Fruit fly (Drosophila melanogaster) whole organism, embryonic: Measurements from ENCODE around the gene soti.

Source experiments
- Blimp-1 ChIP-seq: fragments of 200-800 bp; sonication (Bioruptor generic); optimal IDR thresholded peaks from 3 replicates; lab custom pipeline; 2018; ENCODE audit warnings: missing biosample characterization, missing genetic modification characterization, mild to moderate bottlenecking, moderate library complexity, missing genetic modification reagents
- BtbVII ChIP-seq: fragments of 200-800 bp; sonication (Bioruptor generic); optimal IDR thresholded peaks from 3 replicates; lab custom pipeline; 2017; ENCODE audit warnings: missing biosample characterization, mild to moderate bottlenecking, missing genetic modification characterization
- C15 ChIP-seq: fragments of 200-800 bp; sonication (Bioruptor generic); IDR thresholded peaks from 3 replicates; pipeline ENCODE4 v1.3.6; 2022; ENCODE audit warnings: missing biosample characterization, missing genetic modification characterization
- CG11456 ChIP-seq: fragments of 200-800 bp; sonication (Bioruptor generic); IDR thresholded peaks from 3 replicates; pipeline ENCODE4 v1.3.6; 2022; ENCODE audit warnings: missing biosample characterization, missing genetic modification characterization
- CG12155 ChIP-seq: fragments of 200-800 bp; sonication (Bioruptor generic); optimal IDR thresholded peaks from 3 replicates; lab custom pipeline; 2016; ENCODE audit warnings: missing biosample characterization, missing genetic modification characterization
- CG12236 ChIP-seq: fragments of 200-800 bp; sonication (Bioruptor generic); optimal IDR thresholded peaks from 2 replicates; lab custom pipeline; 2016; ENCODE audit warnings: missing biosample characterization, missing genetic modification characterization
- CG13424 ChIP-seq: fragments of 200-800 bp; sonication (Bioruptor generic); optimal IDR thresholded peaks from 2 replicates; lab custom pipeline; 2019; ENCODE audit warnings: missing biosample characterization, mild to moderate bottlenecking, missing genetic modification characterization, moderate library complexity
- CG14014 ChIP-seq: fragments of 200-800 bp; sonication (Bioruptor generic); IDR thresholded peaks from 2 replicates; pipeline ENCODE4 v1.3.6; 2022; ENCODE audit warnings: missing biosample characterization, missing genetic modification characterization
- CG14050 ChIP-seq: fragments of 200-800 bp; sonication (Bioruptor generic); IDR thresholded peaks from 3 replicates; pipeline ENCODE4 v1.3.6; 2022; ENCODE audit warnings: missing biosample characterization, missing genetic modification characterization
- CG18619 ChIP-seq: fragments of 200-800 bp; sonication (Bioruptor generic); optimal IDR thresholded peaks from 3 replicates; lab custom pipeline; 2017; ENCODE audit warnings: missing biosample characterization, mild to moderate bottlenecking, missing genetic modification characterization
- CG32767 ChIP-seq: fragments of 200-800 bp; sonication (Bioruptor generic); IDR thresholded peaks from 2 replicates; pipeline ENCODE4 v1.3.6; 2022; ENCODE audit warnings: missing biosample characterization, missing genetic modification characterization
- CG3726 ChIP-seq: fragments of 200-800 bp; sonication (Bioruptor generic); IDR thresholded peaks from 3 replicates; pipeline ENCODE4, ENCODE4 v1.3.6; 2022; ENCODE audit warnings: missing biosample characterization, missing genetic modification characterization
- CG3838 ChIP-seq: fragments of 200-800 bp; sonication (Bioruptor generic); optimal IDR thresholded peaks from 3 replicates; lab custom pipeline; 2016; ENCODE audit warnings: missing biosample characterization, missing genetic modification characterization
- CG4730 ChIP-seq: fragments of 200-800 bp; sonication (Bioruptor generic); IDR thresholded peaks from 2 replicates; pipeline ENCODE4 v1.3.6; 2022; ENCODE audit warnings: missing biosample characterization, missing genetic modification characterization
- CG6272 ChIP-seq: fragments of 200-800 bp; sonication (Bioruptor generic); IDR thresholded peaks from 2 replicates; pipeline ENCODE4 v1.3.6; 2022; ENCODE audit warnings: missing biosample characterization, missing genetic modification characterization
- CG6683 ChIP-seq: fragments of 200-800 bp; sonication (Bioruptor generic); optimal IDR thresholded peaks from 2 replicates; lab custom pipeline; 2017; ENCODE audit warnings: missing biosample characterization, mild to moderate bottlenecking, missing genetic modification characterization, missing genetic modification reagents
- CG8290 ChIP-seq, 3 experiments: fragments of 200-800 bp; sonication (Bioruptor generic); optimal IDR thresholded peaks; 2 replicates each; lab custom pipeline; 2016 to 2019; ENCODE audit warnings: missing biosample characterization in 3 of 3, missing genetic modification characterization in 3 of 3, mild to moderate bottlenecking in 2 of 3, moderate library complexity in 1 of 3
- CG8944 ChIP-seq: fragments of 200-800 bp; sonication (Bioruptor generic); optimal IDR thresholded peaks from 3 replicates; lab custom pipeline; 2016; ENCODE audit warnings: missing biosample characterization, missing genetic modification characterization
- Dll ChIP-seq: fragments of 200-800 bp; sonication (Bioruptor generic); IDR thresholded peaks from 4 replicates; pipeline ENCODE4 v1.3.6; 2022; ENCODE audit warnings: missing biosample characterization, missing genetic modification characterization; ENCODE audit not compliant: partially characterized antibody
- Doc2 ChIP-seq: fragments of 200-800 bp; sonication (Bioruptor generic); IDR thresholded peaks from 2 replicates; pipeline ENCODE4 v1.3.6; 2022; ENCODE audit warnings: missing biosample characterization, missing genetic modification characterization
- Doc3 ChIP-seq: fragments of 200-800 bp; sonication (Bioruptor generic); IDR thresholded peaks from 3 replicates; pipeline ENCODE4 v1.3.6; 2022; ENCODE audit warnings: missing biosample characterization, missing genetic modification characterization; ENCODE audit not compliant: partially characterized antibody
- HLH54F ChIP-seq: fragments of 200-800 bp; sonication (Bioruptor generic); optimal IDR thresholded peaks from 3 replicates; lab custom pipeline; 2016; ENCODE audit warnings: missing biosample characterization, missing genetic modification characterization
- Hey ChIP-seq: fragments of 200-800 bp; sonication (Bioruptor generic); optimal IDR thresholded peaks from 3 replicates; lab custom pipeline; 2018; ENCODE audit warnings: missing biosample characterization, mild to moderate bottlenecking, missing genetic modification characterization
- Hmr ChIP-seq: fragments of 200-800 bp; sonication (Bioruptor generic); optimal IDR thresholded peaks from 3 replicates; lab custom pipeline; 2017; ENCODE audit warnings: mild to moderate bottlenecking, missing biosample characterization, missing genetic modification reagents, missing genetic modification characterization
- MESR4 ChIP-seq: fragments of 200-800 bp; sonication (Bioruptor generic); optimal IDR thresholded peaks from 2 replicates; lab custom pipeline; 2018; ENCODE audit warnings: missing biosample characterization, mild to moderate bottlenecking, missing genetic modification characterization, moderate library complexity
- NC2α ChIP-seq: fragments of 200-800 bp; sonication (Bioruptor generic); optimal IDR thresholded peaks from 2 replicates; lab custom pipeline; 2016; ENCODE audit warnings: missing biosample characterization, missing genetic modification characterization
- Nf-YC ChIP-seq: fragments of 200-800 bp; optimal IDR thresholded peaks from 3 replicates; lab custom pipeline; 2019; ENCODE audit warnings: missing biosample characterization, mild to moderate bottlenecking, missing genetic modification characterization, moderate library complexity
- Oaz ChIP-seq: fragments of 200-800 bp; sonication (Bioruptor generic); IDR thresholded peaks from 2 replicates; pipeline ENCODE4 v1.3.6; 2022; ENCODE audit warnings: missing biosample characterization, missing genetic modification characterization
- Scr ChIP-seq: fragments of 200-800 bp; sonication (Bioruptor generic); IDR thresholded peaks from 2 replicates; pipeline ENCODE4 v1.3.6; 2022; ENCODE audit warnings: missing biosample characterization, missing genetic modification characterization; ENCODE audit not compliant: partially characterized antibody
- Usf ChIP-seq: fragments of 200-800 bp; sonication (Bioruptor generic); optimal IDR thresholded peaks from 2 replicates; lab custom pipeline; 2017; ENCODE audit warnings: missing genotype, missing biosample characterization, missing genetic modification characterization
- ac ChIP-seq: fragments of 200-800 bp; sonication (Bioruptor generic); optimal IDR thresholded peaks from 3 replicates; lab custom pipeline; 2017; ENCODE audit warnings: missing biosample characterization, mild to moderate bottlenecking, missing genetic modification characterization
- br ChIP-seq: fragments of >200 bp; optimal IDR thresholded peaks from 2 replicates; lab custom pipeline; 2017
- bsh ChIP-seq, 2 experiments: fragments of 200-800 bp; sonication (Bioruptor generic); optimal IDR thresholded peaks; 2 replicates each; lab custom pipeline; 2017 to 2018; ENCODE audit warnings: mild to moderate bottlenecking in 2 of 2, missing biosample characterization in 2 of 2, missing genetic modification characterization in 2 of 2, moderate library complexity in 1 of 2
- btn ChIP-seq: fragments of 200-800 bp; sonication (Bioruptor generic); optimal IDR thresholded peaks from 2 replicates; lab custom pipeline; 2016; ENCODE audit warnings: missing biosample characterization, missing genetic modification characterization
- chif ChIP-seq, 2 experiments: fragments of 200-800 bp; sonication (Bioruptor generic); optimal IDR thresholded peaks; 3 replicates each; lab custom pipeline; 2016; ENCODE audit warnings: missing biosample characterization in 2 of 2, missing genetic modification characterization in 2 of 2
- gro ChIP-seq: fragments of 200-800 bp; sonication (Bioruptor generic); optimal IDR thresholded peaks from 2 replicates; lab custom pipeline; 2016; ENCODE audit warnings: missing biosample characterization, missing genetic modification characterization
- gsb-n ChIP-seq: fragments of 200-800 bp; sonication (Bioruptor generic); optimal IDR thresholded peaks from 3 replicates; lab custom pipeline; 2018; ENCODE audit warnings: missing biosample characterization, mild to moderate bottlenecking, missing genetic modification characterization
- jing ChIP-seq: fragments of 200-800 bp; sonication (Bioruptor generic); optimal IDR thresholded peaks from 2 replicates; lab custom pipeline; 2018; ENCODE audit warnings: missing biosample characterization, mild to moderate bottlenecking, missing genetic modification characterization
- ken ChIP-seq: fragments of 200-800 bp; sonication (Bioruptor generic); IDR thresholded peaks from 3 replicates; pipeline ENCODE4 v1.3.6; 2022; ENCODE audit warnings: missing biosample characterization, missing genetic modification characterization
- onecut ChIP-seq: fragments of 200-800 bp; sonication (Bioruptor generic); IDR thresholded peaks from 2 replicates; pipeline ENCODE4 v1.3.6; 2022; ENCODE audit warnings: missing biosample characterization, missing genetic modification characterization
- pfk ChIP-seq: fragments of 200-800 bp; sonication (Bioruptor generic); optimal IDR thresholded peaks from 2 replicates; lab custom pipeline; 2018; ENCODE audit warnings: missing biosample characterization, mild to moderate bottlenecking, missing genetic modification characterization, moderate library complexity
- prd ChIP-seq, 3 experiments: fragments of >200 bp in 2 of 3; fragments of 200-800 bp in 1 of 3; sonication (Bioruptor generic) in 1 of 3; optimal IDR thresholded peaks in 2 of 3; IDR thresholded peaks in 1 of 3; 2 replicates in 2 of 3; 3 replicates in 1 of 3; pipeline versions ENCODE4 v1.3.6 to Lab custom; 2017 to 2022; ENCODE audit warnings: missing biosample characterization in 1 of 3, missing genetic modification characterization in 1 of 3
- pros ChIP-seq: fragments of 200-800 bp; sonication (Bioruptor generic); optimal IDR thresholded peaks from 3 replicates; lab custom pipeline; 2019; ENCODE audit warnings: missing biosample characterization, mild to moderate bottlenecking, missing genetic modification characterization, moderate library complexity
- sens ChIP-seq: fragments of 200-800 bp; sonication (Bioruptor generic); peaks from one replicate; lab custom pipeline; 2016; ENCODE audit warnings: missing biosample characterization, missing genetic modification characterization
- sim ChIP-seq: fragments of 200-800 bp; sonication (Bioruptor generic); IDR thresholded peaks from 2 replicates; pipeline ENCODE4 v1.3.6; 2022; ENCODE audit warnings: missing biosample characterization, missing genetic modification characterization
- slou ChIP-seq: fragments of 200-800 bp; sonication (Bioruptor generic); optimal IDR thresholded peaks from 3 replicates; lab custom pipeline; 2016; ENCODE audit warnings: missing biosample characterization, missing genetic modification characterization
- z ChIP-seq: fragments of 200-800 bp; sonication (Bioruptor generic); IDR thresholded peaks from 3 replicates; pipeline ENCODE4 v1.3.6; 2022; ENCODE audit warnings: missing biosample characterization, missing genetic modification characterization
- zen2 ChIP-seq: fragments of 200-800 bp; sonication (Bioruptor generic); IDR thresholded peaks from 3 replicates; pipeline ENCODE4 v1.3.6; 2022; ENCODE audit warnings: missing biosample characterization, missing genetic modification characterization; ENCODE audit not compliant: partially characterized antibody

soti gene

dm6 chr3R:14382312-14383046 is 980 bp upstream of the soti start (continued):
- peak; percentile 84 for TF ChIP-seq gsb-n (tag; lab: Kevin White, UChicago)
- peak; percentile 13 to 20 for TF ChIP-seq chif (GFP tag; optimal IDR thresholded peaks at IDR 0.05; lab: Kevin White, UChicago)
- TF ChIP-seq CG12155: peak; percentile 71
- TF ChIP-seq Hmr (GFP tag; lab: Kevin White, UChicago): peak; percentile 92
- TF ChIP-seq Doc3: no peak
- peak; percentile 85 for TF ChIP-seq sens (GFP tag; lab: Kevin White, UChicago)
- peak; percentile 42 for TF ChIP-seq CG4730 (GFP tag; lab: Robert Waterston, UW)
- TF ChIP-seq pros (GFP tag; lab: Kevin White, UChicago): no peak
- TF ChIP-seq sim (GFP tag; lab: Robert Waterston, UW): peak; percentile 22; the same call in 1 of the 2 replicates
- TF ChIP-seq br (lab: Kevin White, UChicago): no peak
- TF ChIP-seq CG3838 (GFP tag; lab: Kevin White, UChicago): peak; percentile 21
- peak; percentile 78 for TF ChIP-seq CG18619 (GFP tag; lab: Kevin White, UChicago)
- TF ChIP-seq z (GFP tag; lab: Robert Waterston, UW): no peak
- peak; percentile 41 for TF ChIP-seq CG8290 (GFP tag; optimal IDR thresholded peaks at IDR 0.05; lab: Kevin White, UChicago)
- no peak for TF ChIP-seq CG8290 (tag; optimal IDR thresholded peaks at IDR 0.05; lab: Kevin White, UChicago)
- no peak for TF ChIP-seq Scr (GFP tag; lab: Robert Waterston, UW)
- TF ChIP-seq Doc2 (GFP tag; lab: Robert Waterston, UW): no peak
- TF ChIP-seq C15 (GFP tag; lab: Robert Waterston, UW): 0 out of 3 replicates have a peak, but pooled peaks have one; percentile 40
- no peak for TF ChIP-seq Hey
- TF ChIP-seq btn: no peak
- TF ChIP-seq ac (GFP tag; lab: Kevin White, UChicago): no peak
- peak; percentile 26 for TF ChIP-seq jing (GFP tag; lab: Kevin White, UChicago)
- TF ChIP-seq CG8944: no peak
- no peak for TF ChIP-seq NC2α (GFP tag; lab: Kevin White, UChicago)
- TF ChIP-seq HLH54F (GFP tag; lab: Kevin White, UChicago): no peak
- TF ChIP-seq Oaz (GFP tag; lab: Robert Waterston, UW): peak; percentile 50
- peak; percentile 71 for TF ChIP-seq CG14014 (GFP tag; lab: Robert Waterston, UW)
- TF ChIP-seq CG6272 (GFP tag; lab: Robert Waterston, UW): no peak; the same call in 1 of the 2 replicates
- TF ChIP-seq CG13424 (tag; lab: Kevin White, UChicago): peak; percentile 86
- TF ChIP-seq CG6683 (GFP tag; lab: Kevin White, UChicago): peak; percentile 80
- peak; percentile 50 for TF ChIP-seq slou
- TF ChIP-seq CG14050 (GFP tag; lab: Robert Waterston, UW): peak; percentile 21; the same call in 1 of the 3 replicates
- TF ChIP-seq CG32767 (GFP tag; lab: Robert Waterston, UW): no peak; the same call in 1 of the 2 replicates
- TF ChIP-seq pfk (GFP tag; lab: Kevin White, UChicago): no peak
- TF ChIP-seq MESR4 (GFP tag; lab: Kevin White, UChicago): no peak
- peak; percentile 14 for TF ChIP-seq Usf (GFP tag; lab: Kevin White, UChicago)
- TF ChIP-seq zen2 (GFP tag; lab: Robert Waterston, UW): peak; percentile 37; the same call in 1 of the 3 replicates
- no peak for TF ChIP-seq ken (GFP tag; lab: Robert Waterston, UW)
- TF ChIP-seq gro (GFP tag; lab: Kevin White, UChicago): no peak
- peak; percentile 74 to 79 for TF ChIP-seq bsh (GFP tag; optimal IDR thresholded peaks at IDR 0.05; lab: Kevin White, UChicago)
- no peak for TF ChIP-seq prd (optimal IDR thresholded peaks at IDR 0.05; lab: Kevin White, UChicago)
- TF ChIP-seq prd (GFP tag; IDR thresholded peaks at IDR 0.05; lab: Robert Waterston, UW): peak; percentile 69
- no peak for TF ChIP-seq CG11456 (GFP tag; lab: Robert Waterston, UW)
- peak; percentile 81 for TF ChIP-seq Blimp-1 (GFP tag; lab: Kevin White, UChicago)
- no peak for TF ChIP-seq CG12236 (GFP tag; lab: Kevin White, UChicago)
- peak; percentile 68 for TF ChIP-seq Nf-YC (tag; lab: Kevin White, UChicago)
- TF ChIP-seq Dll (GFP tag; lab: Robert Waterston, UW): 0 out of 4 replicates have a peak, but pooled peaks have one; percentile 24
- peak; percentile 79 for TF ChIP-seq BtbVII
- TF ChIP-seq onecut (GFP tag; lab: Robert Waterston, UW): peak; percentile 56
- TF ChIP-seq CG3726 (GFP tag; lab: Robert Waterston, UW): no peak
